Worm (Caenorhabditis elegans): ENCODE results near the gene F59B10.3.
"Not testable (repeated sequence)": the region's sequence is repeated elsewhere in the genome, so short reads cannot be mapped to it uniquely, and the experiment has no call there.

- TF ChIP-seq atf-7 (tag; optimal IDR thresholded peaks at IDR 0.05); F10E7.11 (tag; optimal IDR thresholded peaks at IDR 0.05); ztf-18 (tag; optimal IDR thresholded peaks at IDR 0.05); nfya-1 (tag; optimal IDR thresholded peaks at IDR 0.05; ENCODE audit: borderline replicate concordance, insufficient read depth): not testable (repeated sequence)
Measured at ce11 chrII:10493034-10493433, 17.3 kb upstream of the F59B10.3 start, which contains the start of gene ZK666.8.
